Worm (Caenorhabditis elegans) whole organism, young adult: ENCODE results near the gene Y54G11A.19.

ENCODE experiments used
- B0019.2 ChIP-seq: fragments of 200-800 bp; sonication (Bioruptor generic); conservative IDR thresholded peaks from 2 replicates; pipeline ENCODE4 v1.3.6; 2022; ENCODE audit warnings: missing genetic modification reagents, missing genetic modification characterization, missing compliant biosample characterization
- atf-7 ChIP-seq: sonication (generic microtip); optimal IDR thresholded peaks from 2 replicates; lab custom pipeline; 2017; ENCODE audit warnings: mild to moderate bottlenecking, missing genetic modification characterization, missing compliant biosample characterization
- attf-5 ChIP-seq: fragments of 200-800 bp; sonication (Bioruptor generic); optimal IDR thresholded peaks from 2 replicates; lab custom pipeline; 2018; ENCODE audit warnings: mild to moderate bottlenecking, missing genetic modification characterization, missing compliant biosample characterization
- ceh-58 ChIP-seq: fragments of 200-800 bp; sonication (Bioruptor generic); IDR thresholded peaks from 2 replicates; pipeline ENCODE4 v1.3.6; 2022; ENCODE audit warnings: missing genetic modification characterization, missing compliant biosample characterization
- egl-18 ChIP-seq: fragments of 200-800 bp; sonication (Bioruptor generic); IDR thresholded peaks from 2 replicates; pipeline ENCODE4 v1.3.6; 2022; ENCODE audit warnings: missing genetic modification reagents, missing genetic modification characterization, missing compliant biosample characterization
- him-1 ChIP-seq: sonication (generic microtip); optimal IDR thresholded peaks from 2 replicates; lab custom pipeline; 2016; ENCODE audit warnings: missing genotype, missing genetic modification reagents, missing genetic modification characterization, missing compliant biosample characterization
- lag-1 ChIP-seq: fragments of 200-800 bp; sonication (Bioruptor generic); IDR thresholded peaks from 2 replicates; pipeline ENCODE4 v1.3.6; 2022; ENCODE audit warnings: missing genetic modification reagents, missing genetic modification characterization, missing compliant biosample characterization
- madf-3 ChIP-seq: fragments of 200-800 bp; sonication (Bioruptor generic); IDR thresholded peaks from 2 replicates; pipeline ENCODE4 v1.3.6; 2022; ENCODE audit warnings: missing genetic modification reagents, missing genetic modification characterization, missing compliant biosample characterization
- nhr-27 ChIP-seq: fragments of 200-800 bp; sonication (Bioruptor generic); optimal IDR thresholded peaks from 2 replicates; lab custom pipeline; 2018; ENCODE audit warnings: mild to moderate bottlenecking, missing genetic modification characterization, moderate library complexity, missing compliant biosample characterization
- pha-4 ChIP-seq: fragments of 150-350 bp; sonication (generic microtip); optimal IDR thresholded peaks from 2 replicates; lab custom pipeline; 2014; ENCODE audit warnings: missing biosample characterization, missing genetic modification reagents, missing genetic modification characterization
- snpc-3.4 ChIP-seq: sonication (generic microtip); optimal IDR thresholded peaks from 2 replicates; lab custom pipeline; 2017; ENCODE audit warnings: missing genetic modification characterization, mild to moderate bottlenecking, missing compliant biosample characterization, antibody characterized with exemption, moderate library complexity, missing genotype, missing genetic modification reagents
- somi-1 ChIP-seq: fragments of 200-800 bp; sonication (Bioruptor generic); optimal IDR thresholded peaks from 2 replicates; lab custom pipeline; 2018; ENCODE audit warnings: mild to moderate bottlenecking, missing genetic modification characterization, missing compliant biosample characterization
- unc-62 ChIP-seq: fragments of 150-350 bp; optimal IDR thresholded peaks from 2 replicates; lab custom pipeline; 2014; ENCODE audit warnings: missing biosample characterization, missing genetic modification reagents, missing genetic modification characterization
- ztf-22 ChIP-seq: fragments of 200-800 bp; sonication (Bioruptor generic); optimal IDR thresholded peaks from 2 replicates; lab custom pipeline; 2018; ENCODE audit warnings: mild to moderate bottlenecking, missing genetic modification characterization, moderate library complexity, missing compliant biosample characterization

DNA sequence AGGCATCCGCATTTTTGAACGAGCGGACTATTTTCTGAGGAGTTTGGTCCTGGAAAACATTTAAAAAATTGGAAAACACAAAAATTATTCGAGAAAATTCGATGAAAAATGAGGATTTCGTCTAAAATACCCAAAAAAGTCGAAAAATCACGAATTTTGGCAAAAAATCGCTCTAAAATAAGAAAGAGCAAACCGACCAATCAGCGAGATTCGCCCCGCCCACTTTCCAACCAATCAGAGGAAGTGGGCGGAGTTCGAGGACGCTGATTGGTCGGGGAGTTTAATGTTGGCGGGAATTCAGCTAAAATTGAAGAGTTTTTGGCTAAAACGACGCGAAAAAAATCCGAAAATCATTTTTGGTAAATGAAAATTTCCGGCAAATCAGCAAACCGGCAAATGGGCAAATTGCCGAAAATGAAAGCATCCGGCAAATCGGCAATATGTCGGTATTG is 12.5 kb upstream of the Y54G11A.19 start, which contains the start of gene Y54G11A.1:
- TF ChIP-seq lag-1 (GFP tag; lab: Robert Waterston, UW) (no peak), ceh-58 (GFP tag; lab: Robert Waterston, UW) (no peak), snpc-3.4 (tag; lab: Kevin White, UChicago) (no peak), B0019.2 (GFP tag; lab: Robert Waterston, UW) (no peak), madf-3 (GFP tag; lab: Robert Waterston, UW) (no peak), unc-62 (GFP tag; lab: Kevin White, UChicago) (no peak), atf-7 (tag; lab: Kevin White, UChicago) (no peak), somi-1 (GFP tag; lab: Kevin White, UChicago) (no peak), pha-4 (tag; lab: Kevin White, UChicago) (no peak), him-1 (tag; lab: Kevin White, UChicago) (no peak), nhr-27 (tag; lab: Kevin White, UChicago) (no peak), ztf-22 (GFP tag; lab: Kevin White, UChicago) (no peak), attf-5 (GFP tag; lab: Kevin White, UChicago) (no peak), egl-18 (GFP tag; lab: Robert Waterston, UW) (no peak)
